Fruit fly (Drosophila melanogaster) Kc167 (cell line): ENCODE data around the gene CG10947.

ENCODE experiments used
- Myc ChIP-seq: fragments of >200 bp; optimal IDR thresholded peaks from 2 replicates; lab custom pipeline; 2017; ENCODE audit warnings: missing external identifiers
- h ChIP-seq: fragments of >200 bp; optimal IDR thresholded peaks from 3 replicates; lab custom pipeline; 2018; ENCODE audit warnings: missing external identifiers

DNA sequence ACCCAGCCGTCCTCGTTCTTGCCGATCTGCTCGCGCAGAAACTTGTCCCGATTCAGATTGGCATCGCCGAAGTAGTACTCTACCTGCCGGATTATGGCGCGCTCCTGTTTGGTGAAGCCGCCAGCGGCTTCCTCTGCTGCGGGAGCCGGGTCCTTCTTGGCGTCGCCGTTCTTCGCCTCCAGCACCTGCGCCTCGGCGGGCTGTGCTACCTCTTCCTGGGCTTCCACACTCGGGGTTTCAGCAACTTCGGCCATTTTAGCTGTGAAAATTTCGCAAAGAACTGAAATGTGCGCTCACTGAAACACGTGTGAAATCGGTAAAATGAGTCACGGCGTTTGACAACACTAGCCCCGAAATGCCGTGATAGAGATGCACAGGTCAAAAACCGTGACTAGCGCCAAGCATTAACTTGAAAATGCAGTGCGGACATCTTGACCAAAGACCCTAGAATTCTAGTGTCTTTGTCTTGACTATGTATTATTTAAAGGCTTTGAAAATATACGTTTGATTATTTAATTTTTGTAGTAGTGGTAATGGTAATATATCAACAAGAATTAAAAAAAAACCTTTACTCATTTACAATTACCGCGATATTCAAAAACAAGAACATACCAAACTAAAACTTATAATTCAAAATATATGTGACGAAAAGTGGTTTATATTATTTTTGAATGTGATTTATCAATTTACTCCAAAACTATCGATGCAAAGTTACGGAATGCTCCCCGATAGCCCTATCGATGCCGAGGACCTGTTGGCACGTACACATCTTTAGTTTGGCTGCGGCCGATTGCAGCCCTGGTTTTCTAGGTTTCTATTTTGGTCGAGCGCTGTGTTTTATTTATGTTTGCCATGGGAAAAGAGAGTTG is 64.7 kb downstream of the CG10947 start, which contains the start of the genes La and RtGEF:
- no peak for TF ChIP-seq h
- TF ChIP-seq Myc (lab: Kevin White, UChicago) = no peak
